Worm (Caenorhabditis elegans) whole organism, young adult: Measurements from ENCODE around the gene nspc-20.

ENCODE experiments used
- F37B4.10 ChIP-seq: fragments of 200-800 bp; sonication (Bioruptor generic); IDR thresholded peaks from 2 replicates; pipeline ENCODE4 v1.3.6; 2022; ENCODE audit warnings: missing genetic modification characterization, missing compliant biosample characterization
- K11D2.4 ChIP-seq: fragments of 200-800 bp; sonication (Bioruptor generic); IDR thresholded peaks from 2 replicates; pipeline ENCODE4 v1.3.6; 2022; ENCODE audit warnings: missing genetic modification reagents, missing genetic modification characterization, missing compliant biosample characterization
- Y53G8AR.9 ChIP-seq: fragments of 200-800 bp; sonication (Bioruptor generic); conservative IDR thresholded peaks from 2 replicates; pipeline ENCODE4 v1.3.6; 2022; ENCODE audit warnings: missing genetic modification reagents, missing genetic modification characterization, missing compliant biosample characterization
- Y79H2A.3 ChIP-seq: fragments of 200-800 bp; sonication (Bioruptor generic); conservative IDR thresholded peaks from 2 replicates; pipeline ENCODE4 v1.3.6; 2022; ENCODE audit warnings: missing genetic modification reagents, missing genetic modification characterization, missing compliant biosample characterization
- Y95B8A.8 ChIP-seq: fragments of 200-800 bp; sonication (Bioruptor generic); IDR thresholded peaks from 2 replicates; pipeline ENCODE4 v1.3.6; 2022; ENCODE audit warnings: missing genetic modification reagents, missing genetic modification characterization, missing compliant biosample characterization
- atf-7 ChIP-seq: sonication (generic microtip); optimal IDR thresholded peaks from 2 replicates; lab custom pipeline; 2017; ENCODE audit warnings: mild to moderate bottlenecking, missing genetic modification characterization, missing compliant biosample characterization
- attf-5 ChIP-seq: fragments of 200-800 bp; sonication (Bioruptor generic); optimal IDR thresholded peaks from 2 replicates; lab custom pipeline; 2018; ENCODE audit warnings: mild to moderate bottlenecking, missing genetic modification characterization, missing compliant biosample characterization
- cebp-1 ChIP-seq, 2 experiments: fragments of 200-800 bp in 1 of 2; sonication (Bioruptor generic) in 1 of 2; sonication (generic microtip) in 1 of 2; IDR thresholded peaks in 1 of 2; optimal IDR thresholded peaks in 1 of 2; 2 replicates each; pipeline versions ENCODE4 v1.3.6 to Lab custom; 2017 to 2022; ENCODE audit warnings: missing compliant biosample characterization in 2 of 2, missing genetic modification characterization in 2 of 2, mild to moderate bottlenecking in 1 of 2, missing genetic modification reagents in 1 of 2, moderate library complexity in 1 of 2
- ceh-100 ChIP-seq: fragments of 200-800 bp; sonication (Bioruptor generic); IDR thresholded peaks from 2 replicates; pipeline ENCODE4 v1.3.6; 2022; ENCODE audit warnings: missing genetic modification reagents, missing genetic modification characterization, missing compliant biosample characterization
- ceh-79 ChIP-seq: sonication (generic microtip); optimal IDR thresholded peaks from 2 replicates; lab custom pipeline; 2017; ENCODE audit warnings: mild to moderate bottlenecking, missing genetic modification characterization, missing compliant biosample characterization
- die-1 ChIP-seq: sonication (generic microtip); optimal IDR thresholded peaks from 2 replicates; lab custom pipeline; 2016; ENCODE audit warnings: missing genotype, mild to moderate bottlenecking, missing genetic modification characterization, missing compliant biosample characterization
- egl-44 ChIP-seq: fragments of 200-800 bp; sonication (Bioruptor generic); IDR thresholded peaks from 2 replicates; pipeline ENCODE4 v1.3.6; 2022; ENCODE audit warnings: missing genetic modification reagents, missing genetic modification characterization, missing compliant biosample characterization
- ets-4 ChIP-seq: fragments of 200-800 bp; sonication (Bioruptor generic); optimal IDR thresholded peaks from 2 replicates; lab custom pipeline; 2018; ENCODE audit warnings: mild to moderate bottlenecking, missing genetic modification characterization, missing compliant biosample characterization
- fkh-3 ChIP-seq: sonication (generic microtip); optimal IDR thresholded peaks from 2 replicates; lab custom pipeline; 2016; ENCODE audit warnings: mild to moderate bottlenecking, missing genetic modification characterization, missing compliant biosample characterization
- hmg-20 ChIP-seq: fragments of 200-800 bp; sonication (Bioruptor generic); IDR thresholded peaks from 2 replicates; pipeline ENCODE4 v1.3.6; 2022; ENCODE audit warnings: missing genetic modification reagents, missing genetic modification characterization, missing compliant biosample characterization
- hrde-1 ChIP-seq: sonication (generic microtip); optimal IDR thresholded peaks from 2 replicates; lab custom pipeline; 2016; ENCODE audit warnings: missing genetic modification characterization, mild to moderate bottlenecking, missing compliant biosample characterization, moderate library complexity, missing genotype, missing genetic modification reagents, borderline replicate concordance
- hsf-1 ChIP-seq: fragments of 200-800 bp; sonication (Bioruptor generic); IDR thresholded peaks from 2 replicates; pipeline ENCODE4 v1.3.6; 2022; ENCODE audit warnings: missing genetic modification reagents, missing genetic modification characterization, missing compliant biosample characterization
- let-607 ChIP-seq, 2 experiments: fragments of 200-800 bp in 1 of 2; sonication (Bioruptor generic) in 1 of 2; sonication (generic microtip) in 1 of 2; optimal IDR thresholded peaks; 2 replicates each; lab custom pipeline; 2016 to 2018; ENCODE audit warnings: mild to moderate bottlenecking in 2 of 2, missing compliant biosample characterization in 2 of 2, missing genetic modification characterization in 2 of 2, moderate library complexity in 2 of 2, missing genotype in 1 of 2
- lin-26 ChIP-seq: fragments of 200-800 bp; sonication (Bioruptor generic); IDR thresholded peaks from 2 replicates; pipeline ENCODE4 v1.3.6; 2022; ENCODE audit warnings: missing genetic modification reagents, missing genetic modification characterization, missing compliant biosample characterization
- lin-35 ChIP-seq, 3 experiments: fragments of 150-350 bp in 2 of 3; sonication (generic microtip) in 1 of 3; optimal IDR thresholded peaks; 2 replicates each; lab custom pipeline; 2014 to 2018; ENCODE audit warnings: missing biosample characterization in 3 of 3, missing genetic modification characterization in 3 of 3, missing genetic modification reagents in 3 of 3
- madf-10 ChIP-seq: sonication (generic microtip); optimal IDR thresholded peaks from 2 replicates; lab custom pipeline; 2016; ENCODE audit warnings: mild to moderate bottlenecking, missing genetic modification characterization, missing compliant biosample characterization
- nhr-80 ChIP-seq: sonication (generic microtip); optimal IDR thresholded peaks from 2 replicates; lab custom pipeline; 2016; ENCODE audit warnings: missing genetic modification characterization, missing compliant biosample characterization
- nhr-90 ChIP-seq: sonication (generic microtip); optimal IDR thresholded peaks from 2 replicates; lab custom pipeline; 2016; ENCODE audit warnings: missing genotype, mild to moderate bottlenecking, missing genetic modification characterization, missing compliant biosample characterization
- pbrm-1 ChIP-seq: fragments of 200-800 bp; sonication (Bioruptor generic); IDR thresholded peaks from 2 replicates; pipeline ENCODE4 v1.3.6; 2022; ENCODE audit warnings: missing genetic modification reagents, missing genetic modification characterization, missing compliant biosample characterization
- pha-4 ChIP-seq: fragments of 150-350 bp; sonication (generic microtip); optimal IDR thresholded peaks from 2 replicates; lab custom pipeline; 2014; ENCODE audit warnings: missing biosample characterization, missing genetic modification reagents, missing genetic modification characterization
- sdz-38 ChIP-seq: sonication (generic microtip); optimal IDR thresholded peaks from 2 replicates; lab custom pipeline; 2016; ENCODE audit warnings: missing genotype, missing genetic modification characterization, missing compliant biosample characterization
- snpc-1.1 ChIP-seq: sonication (generic microtip); optimal IDR thresholded peaks from 2 replicates; lab custom pipeline; 2017; ENCODE audit warnings: missing genetic modification characterization, mild to moderate bottlenecking, missing compliant biosample characterization, antibody characterized with exemption, moderate library complexity, missing genotype, missing genetic modification reagents; ENCODE audit not compliant: insufficient read depth
- snpc-3.4 ChIP-seq: sonication (generic microtip); optimal IDR thresholded peaks from 2 replicates; lab custom pipeline; 2017; ENCODE audit warnings: missing genetic modification characterization, mild to moderate bottlenecking, missing compliant biosample characterization, antibody characterized with exemption, moderate library complexity, missing genotype, missing genetic modification reagents
- snpc-4 ChIP-seq, 5 experiments: fragments of 150-350 bp in 1 of 5; sonication (generic microtip) in 4 of 5; optimal IDR thresholded peaks; 2 replicates each; lab custom pipeline; 2014 to 2018; ENCODE audit warnings: missing genetic modification characterization in 5 of 5, missing biosample characterization in 3 of 5, antibody characterized with exemption in 2 of 5, mild to moderate bottlenecking in 2 of 5, missing compliant biosample characterization in 2 of 5, missing genotype in 2 of 5, moderate library complexity in 2 of 5, missing genetic modification reagents in 1 of 5
- tbp1 ChIP-seq: fragments of 200-800 bp; sonication (Bioruptor generic); optimal IDR thresholded peaks from 2 replicates; lab custom pipeline; 2018; ENCODE audit warnings: mild to moderate bottlenecking, missing genetic modification characterization, missing compliant biosample characterization
- tbx-9 ChIP-seq: sonication (generic microtip); optimal IDR thresholded peaks from 2 replicates; lab custom pipeline; 2016; ENCODE audit warnings: borderline replicate concordance, missing genetic modification characterization, inconsistent platforms, missing compliant biosample characterization
- zfh-2 ChIP-seq: fragments of 200-800 bp; sonication (Bioruptor generic); conservative IDR thresholded peaks from 2 replicates; pipeline ENCODE4 v1.3.6; 2022; ENCODE audit warnings: missing genetic modification reagents, missing genetic modification characterization, missing compliant biosample characterization
- zim-3 ChIP-seq: sonication (generic microtip); optimal IDR thresholded peaks from 2 replicates; lab custom pipeline; 2017; ENCODE audit warnings: mild to moderate bottlenecking, missing genetic modification characterization, moderate library complexity, missing compliant biosample characterization
- ztf-22 ChIP-seq: fragments of 200-800 bp; sonication (Bioruptor generic); optimal IDR thresholded peaks from 2 replicates; lab custom pipeline; 2018; ENCODE audit warnings: mild to moderate bottlenecking, missing genetic modification characterization, moderate library complexity, missing compliant biosample characterization

Gene nspc-20

ce11 chrX:14541992-14542391, 12.0 kb upstream of the nspc-20 start, which contains the start of gene fbxa-81:
Gene fbxa-81 (minus strand): TSS chrX:14542092.
- TF ChIP-seq ceh-100 (GFP tag; lab: Robert Waterston, UW): no peak
- no peak for TF ChIP-seq let-607 (tag; optimal IDR thresholded peaks at IDR 0.05; lab: Kevin White, UChicago)
- TF ChIP-seq snpc-1.1 (tag; lab: Kevin White, UChicago): no peak
- TF ChIP-seq K11D2.4: no peak
- no peak for TF ChIP-seq zim-3 (tag; lab: Kevin White, UChicago)
- TF ChIP-seq tbx-9 (tag; lab: Kevin White, UChicago): no peak
- TF ChIP-seq Y53G8AR.9 (GFP tag; lab: Robert Waterston, UW): no peak
- no peak for TF ChIP-seq lin-26 (GFP tag; lab: Robert Waterston, UW)
- no peak for TF ChIP-seq die-1 (tag; lab: Kevin White, UChicago)
- TF ChIP-seq Y79H2A.3 (GFP tag; lab: Robert Waterston, UW): no peak
- TF ChIP-seq, all 124 proteins: peak for 0

DNA sequence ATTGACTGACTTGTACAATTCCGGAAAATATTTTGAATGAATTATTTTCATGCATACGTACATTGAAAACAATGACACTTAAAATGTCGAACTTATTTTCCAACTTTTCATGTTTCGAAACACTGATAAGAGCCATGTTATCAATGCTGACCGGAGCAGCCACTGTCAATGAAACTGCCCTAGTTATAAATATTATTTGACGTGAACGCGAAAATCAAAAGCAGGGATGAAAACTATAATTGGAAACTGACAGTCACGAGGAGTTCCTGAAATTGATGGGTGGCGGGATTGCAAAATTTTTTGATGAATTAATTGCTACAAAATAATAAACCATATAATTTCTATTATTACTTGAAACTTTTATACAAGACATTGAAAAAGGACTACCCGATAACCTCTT, 9.5 kb upstream of the nspc-20 start:
- TF ChIP-seq attf-5 (GFP tag; lab: Kevin White, UChicago) (no peak), Y53G8AR.9 (GFP tag; lab: Robert Waterston, UW) (no peak), tbp1 (GFP tag; lab: Kevin White, UChicago) (peak; percentile 1), cebp-1 (GFP tag; IDR thresholded peaks at IDR 0.05; lab: Robert Waterston, UW) (peak; percentile 16; the same call in 1 of the 2 replicates), cebp-1 (tag; optimal IDR thresholded peaks at IDR 0.05; lab: Kevin White, UChicago) (no peak), ceh-100 (GFP tag; lab: Robert Waterston, UW) (no peak), let-607 (tag; optimal IDR thresholded peaks at IDR 0.05; lab: Kevin White, UChicago) (peak; percentile 26 to 67), die-1 (tag; lab: Kevin White, UChicago) (no peak), ztf-22 (GFP tag; lab: Kevin White, UChicago) (peak; percentile 37), ceh-79 (tag; lab: Kevin White, UChicago) (no peak), egl-44 (GFP tag; lab: Robert Waterston, UW) (0 out of 2 replicates have a peak, but pooled peaks have one; percentile 20), pbrm-1 (GFP tag; lab: Robert Waterston, UW) (no peak), F37B4.10 (GFP tag; lab: Robert Waterston, UW) (no peak), pha-4 (tag; lab: Kevin White, UChicago) (peak; percentile 27), nhr-80 (tag; lab: Kevin White, UChicago) (peak; percentile 90), atf-7 (tag; lab: Kevin White, UChicago) (peak; percentile 46), fkh-3 (no peak), madf-10 (peak; percentile 28), hmg-20 (GFP tag; lab: Robert Waterston, UW) (no peak), snpc-4 (GFP tag; optimal IDR thresholded peaks at IDR 0.05; lab: Kevin White, UChicago) (no peak), snpc-4 (tag; optimal IDR thresholded peaks at IDR 0.05; lab: Kevin White, UChicago) (peak in 1 of 4 experiments; percentile 31), nhr-90 (tag; lab: Kevin White, UChicago) (no peak), lin-35 (GFP tag; optimal IDR thresholded peaks at IDR 0.05; lab: Kevin White, UChicago) (no peak), Y95B8A.8 (no peak), snpc-3.4 (tag; lab: Kevin White, UChicago) (no peak), ets-4 (GFP tag; lab: Kevin White, UChicago) (peak; percentile 10), sdz-38 (tag; lab: Kevin White, UChicago) (no peak), snpc-1.1 (tag; lab: Kevin White, UChicago) (no peak), hrde-1 (tag; lab: Kevin White, UChicago) (no peak), zfh-2 (GFP tag; lab: Robert Waterston, UW) (no peak), hsf-1 (GFP tag; lab: Robert Waterston, UW) (no peak)
